Worm (Caenorhabditis elegans) whole organism, L4/young adult: ENCODE data around the gene T05A7.6.

Experiments used
- W03F9.2 ChIP-seq: fragments of 150-350 bp; optimal IDR thresholded peaks from 2 replicates; lab custom pipeline; 2014; ENCODE audit warnings: missing biosample characterization, missing genetic modification characterization
- dao-5 ChIP-seq: sonication (generic microtip); optimal IDR thresholded peaks from 2 replicates; lab custom pipeline; 2016; ENCODE audit warnings: missing genotype, missing genetic modification characterization, moderate library complexity, missing compliant biosample characterization

ce11 chrII:4696055-4696454 is 24.5 kb upstream of the T05A7.6 start:
- TF ChIP-seq W03F9.2 (no peak), dao-5 (no peak)
